Worm (Caenorhabditis elegans): ENCODE data around the gene F40E10.5.

DNA sequence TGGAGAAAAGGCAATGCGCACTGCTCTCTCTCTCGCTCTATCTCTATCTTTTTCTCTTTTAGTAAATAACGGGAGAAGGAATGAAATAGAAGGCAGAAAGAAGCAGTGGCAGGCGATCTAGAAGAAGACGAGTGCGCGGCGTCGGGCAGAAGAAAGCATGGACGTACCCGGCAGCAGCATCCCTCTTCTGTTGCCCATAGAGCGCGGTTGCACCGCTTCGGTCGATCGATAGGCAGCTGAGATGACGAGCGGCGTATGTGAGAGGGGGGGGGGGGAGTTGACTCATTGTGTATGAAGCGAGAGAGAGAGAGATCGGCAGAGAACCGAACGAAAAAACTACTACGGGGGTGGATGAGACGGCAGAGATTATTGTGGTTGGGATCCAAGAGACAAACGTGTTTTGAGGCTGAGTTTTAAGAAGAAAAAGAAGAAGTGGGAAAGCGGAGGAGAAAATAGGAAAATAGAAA is 6.6 kb downstream of the F40E10.5 start:
- TF ChIP-seq klf-2 (GFP tag; conservative IDR thresholded peaks at IDR 0.05) (no peak), ztf-29 (GFP tag; IDR thresholded peaks at IDR 0.05) (no peak), ref-1 (GFP tag; conservative IDR thresholded peaks at IDR 0.05) (no peak)

Data from whole organism, midembryonic.